Worm (Caenorhabditis elegans) whole organism, L2 larva: ENCODE results near the gene grl-7.

Experiments
- F13H6.1 ChIP-seq: sonication (generic microtip); optimal IDR thresholded peaks from 2 replicates; lab custom pipeline; 2016; ENCODE audit warnings: missing genetic modification characterization, missing compliant biosample characterization
- ZK546.5 ChIP-seq: sonication (generic microtip); optimal IDR thresholded peaks from 2 replicates; lab custom pipeline; 2017; ENCODE audit warnings: missing biosample characterization, missing genetic modification characterization
- aly-2 ChIP-seq: fragments of 150-350 bp; optimal IDR thresholded peaks from 2 replicates; lab custom pipeline; 2014; ENCODE audit warnings: missing biosample characterization, missing genetic modification characterization
- ama-1 ChIP-seq: fragments of 150-350 bp; optimal IDR thresholded peaks from 2 replicates; lab custom pipeline; 2018; ENCODE audit warnings: inconsistent platforms
- ceh-16 ChIP-seq: fragments of 150-350 bp; optimal IDR thresholded peaks from 2 replicates; lab custom pipeline; 2014; ENCODE audit warnings: missing biosample characterization, missing genetic modification characterization
- ceh-82 ChIP-seq: fragments of 150-350 bp; optimal IDR thresholded peaks from 2 replicates; lab custom pipeline; 2014; ENCODE audit warnings: missing biosample characterization, missing genetic modification characterization
- egl-27 ChIP-seq: sonication (generic microtip); optimal IDR thresholded peaks from 3 replicates; lab custom pipeline; 2017; ENCODE audit warnings: missing biosample characterization, missing genetic modification reagents, missing genetic modification characterization
- elt-3 ChIP-seq: sonication (generic microtip); optimal IDR thresholded peaks from 2 replicates; lab custom pipeline; 2017; ENCODE audit warnings: missing biosample characterization, missing genetic modification characterization
- fos-1 ChIP-seq: fragments of 150-350 bp; optimal IDR thresholded peaks from 2 replicates; lab custom pipeline; 2014; ENCODE audit warnings: missing biosample characterization, missing genetic modification characterization
- mbf-1 ChIP-seq: sonication (generic microtip); optimal IDR thresholded peaks from 2 replicates; lab custom pipeline; 2017; ENCODE audit warnings: missing biosample characterization, missing genetic modification characterization
- nhr-77 ChIP-seq: fragments of 150-350 bp; optimal IDR thresholded peaks from 2 replicates; lab custom pipeline; 2014; ENCODE audit warnings: missing biosample characterization, missing genetic modification characterization
- snpc-4 ChIP-seq: fragments of 150-350 bp; optimal IDR thresholded peaks from 2 replicates; lab custom pipeline; 2014; ENCODE audit warnings: missing biosample characterization, missing genetic modification characterization
- unc-62 ChIP-seq: fragments of 150-350 bp; optimal IDR thresholded peaks from 2 replicates; lab custom pipeline; 2014; ENCODE audit warnings: missing biosample characterization, missing genetic modification reagents, missing genetic modification characterization

- TF ChIP-seq unc-62 (GFP tag; lab: Kevin White, UChicago) = no peak
- no peak for TF ChIP-seq ZK546.5 (tag; lab: Kevin White, UChicago)
- no peak for TF ChIP-seq egl-27 (tag; lab: Kevin White, UChicago)
- no peak for TF ChIP-seq ceh-82
- no peak for TF ChIP-seq mbf-1
- TF ChIP-seq elt-3 (tag; lab: Kevin White, UChicago) = no peak
- no peak for TF ChIP-seq ceh-16 (tag; lab: Kevin White, UChicago)
- TF ChIP-seq fos-1 (tag; lab: Kevin White, UChicago) = no peak
- TF ChIP-seq nhr-77 = no peak
- no peak for TF ChIP-seq ama-1
- no peak for TF ChIP-seq F13H6.1 (tag; lab: Kevin White, UChicago)
- TF ChIP-seq aly-2 (tag; lab: Kevin White, UChicago) = no peak
- TF ChIP-seq snpc-4 (tag; lab: Kevin White, UChicago) = no peak
Observed at ce11 chrV:11312904-11313303, 33.9 kb downstream of the grl-7 start.
